Worm (Caenorhabditis elegans) whole organism, midembryonic: ENCODE measurements around the gene nol-9.

Experiments
- T22C8.4 ChIP-seq: fragments of 200-800 bp; sonication (Bioruptor generic); IDR thresholded peaks from 2 replicates; pipeline ENCODE4 v1.3.6; 2022; ENCODE audit warnings: missing genetic modification characterization, missing compliant biosample characterization
- cog-1 ChIP-seq: sonication (generic microtip); optimal IDR thresholded peaks from 2 replicates; lab custom pipeline; 2016; ENCODE audit warnings: missing genetic modification characterization, missing compliant biosample characterization
- flt-1 ChIP-seq: fragments of 200-800 bp; sonication (Bioruptor generic); IDR thresholded peaks from 2 replicates; pipeline ENCODE4 v1.3.6; 2022; ENCODE audit warnings: missing genetic modification characterization, missing compliant biosample characterization
- klf-2 ChIP-seq: fragments of 200-800 bp; sonication (Bioruptor generic); conservative IDR thresholded peaks from 2 replicates; pipeline ENCODE4 v1.3.6; 2022; ENCODE audit warnings: missing genetic modification reagents, missing genetic modification characterization, missing compliant biosample characterization
- med-1 ChIP-seq: sonication (generic microtip); optimal IDR thresholded peaks from 2 replicates; lab custom pipeline; 2017; ENCODE audit warnings: missing genetic modification characterization, mild to moderate bottlenecking, missing compliant biosample characterization, antibody characterized with exemption, missing genetic modification reagents; ENCODE audit not compliant: insufficient read depth
- ref-1 ChIP-seq: fragments of 200-800 bp; sonication (Bioruptor generic); conservative IDR thresholded peaks from 2 replicates; pipeline ENCODE4 v1.3.6; 2022; ENCODE audit warnings: missing genetic modification reagents, missing genetic modification characterization, missing compliant biosample characterization
- tab-1 ChIP-seq: fragments of 200-800 bp; sonication (Bioruptor generic); IDR thresholded peaks from 2 replicates; pipeline ENCODE4 v1.3.6; 2022; ENCODE audit warnings: missing genetic modification characterization, missing compliant biosample characterization
- ztf-23 ChIP-seq: fragments of 200-800 bp; sonication (Bioruptor generic); IDR thresholded peaks from 2 replicates; pipeline ENCODE4 v1.3.6; 2022; ENCODE audit warnings: missing genetic modification reagents, missing genetic modification characterization, missing compliant biosample characterization
- ztf-29 ChIP-seq: fragments of 200-800 bp; sonication (Bioruptor generic); IDR thresholded peaks from 2 replicates; pipeline ENCODE4 v1.3.6; 2022; ENCODE audit warnings: missing genetic modification reagents, missing genetic modification characterization, missing compliant biosample characterization

The nol-9 gene

DNA sequence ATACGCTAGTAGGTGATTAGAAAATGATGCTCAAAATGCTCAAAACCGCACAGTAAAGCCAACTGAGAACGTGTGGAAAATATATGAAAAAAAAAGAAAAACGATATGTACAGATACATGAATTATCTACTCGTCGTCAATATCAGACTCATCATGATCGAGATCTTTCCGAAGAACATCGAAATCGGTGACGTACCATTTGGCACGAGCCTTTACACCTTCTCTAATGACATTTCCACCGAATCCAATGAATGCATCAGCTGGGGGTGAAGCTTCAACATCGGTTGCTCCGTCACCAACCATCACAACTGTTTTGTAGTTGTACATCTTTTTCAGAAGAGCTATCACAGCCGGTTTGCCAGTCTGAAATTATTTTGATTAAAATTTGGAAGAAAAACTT lies 33.1 kb upstream of the nol-9 start:
- no peak for TF ChIP-seq ztf-23 (GFP tag; lab: Robert Waterston, UW)
- no peak for TF ChIP-seq tab-1 (GFP tag; lab: Robert Waterston, UW)
- no peak for TF ChIP-seq klf-2
- TF ChIP-seq ztf-29 (GFP tag; lab: Robert Waterston, UW), result no peak
- no peak for TF ChIP-seq cog-1
- TF ChIP-seq ref-1 (GFP tag; lab: Robert Waterston, UW), result no peak
- TF ChIP-seq flt-1 (GFP tag; lab: Robert Waterston, UW), result no peak
- no peak for TF ChIP-seq T22C8.4 (GFP tag; lab: Robert Waterston, UW)
- TF ChIP-seq med-1 (GFP tag; lab: Kevin White, UChicago), result no peak

DNA sequence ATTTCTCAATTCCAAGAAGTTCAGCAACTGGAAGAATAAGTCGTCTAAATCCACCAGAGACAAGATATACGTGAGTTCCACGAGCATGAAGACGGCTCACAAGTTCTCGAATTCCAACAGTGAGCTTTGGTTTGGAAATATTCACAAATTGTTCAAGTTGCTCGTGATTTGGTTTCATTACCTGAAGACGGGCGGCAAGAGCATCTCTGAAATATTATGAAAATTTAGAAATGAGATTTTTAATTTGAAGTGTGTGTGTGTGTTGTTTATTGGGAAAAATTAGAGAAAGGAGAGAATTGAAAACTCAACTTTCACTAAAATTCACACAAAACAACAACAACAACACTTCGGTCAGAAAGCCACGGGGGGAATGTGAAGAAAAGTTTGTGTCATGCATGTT lies 31.5 kb upstream of the nol-9 start:
- no peak for TF ChIP-seq ref-1 (GFP tag; lab: Robert Waterston, UW)
- no peak for TF ChIP-seq med-1 (GFP tag; lab: Kevin White, UChicago)
- TF ChIP-seq T22C8.4 (GFP tag; lab: Robert Waterston, UW), result no peak
- no peak for TF ChIP-seq cog-1
- no peak for TF ChIP-seq ztf-23 (GFP tag; lab: Robert Waterston, UW)
- TF ChIP-seq ztf-29 (GFP tag; lab: Robert Waterston, UW), result no peak

DNA sequence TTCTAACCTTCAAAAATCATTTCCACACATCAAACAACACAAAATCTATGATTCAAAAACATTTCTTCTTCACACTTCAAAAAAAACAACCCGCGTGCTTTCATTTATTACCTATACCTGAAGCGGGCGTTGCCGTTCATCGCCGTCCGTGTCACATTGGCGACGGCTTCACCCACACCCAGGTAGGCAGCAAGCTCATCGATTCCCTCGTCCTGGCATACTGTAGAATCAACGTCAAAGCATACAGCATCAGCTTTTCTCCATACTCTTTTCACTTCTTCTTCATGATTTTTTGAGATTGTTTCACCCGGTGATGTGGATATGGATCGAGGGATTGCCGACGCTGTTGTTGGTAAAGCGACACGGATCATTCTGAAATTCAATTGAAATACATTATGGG lies 30.1 kb upstream of the nol-9 start:
- TF ChIP-seq flt-1 (GFP tag; lab: Robert Waterston, UW) (no peak), tab-1 (GFP tag; lab: Robert Waterston, UW) (no peak), ztf-29 (GFP tag; lab: Robert Waterston, UW) (no peak), cog-1 (no peak), klf-2 (no peak)

DNA sequence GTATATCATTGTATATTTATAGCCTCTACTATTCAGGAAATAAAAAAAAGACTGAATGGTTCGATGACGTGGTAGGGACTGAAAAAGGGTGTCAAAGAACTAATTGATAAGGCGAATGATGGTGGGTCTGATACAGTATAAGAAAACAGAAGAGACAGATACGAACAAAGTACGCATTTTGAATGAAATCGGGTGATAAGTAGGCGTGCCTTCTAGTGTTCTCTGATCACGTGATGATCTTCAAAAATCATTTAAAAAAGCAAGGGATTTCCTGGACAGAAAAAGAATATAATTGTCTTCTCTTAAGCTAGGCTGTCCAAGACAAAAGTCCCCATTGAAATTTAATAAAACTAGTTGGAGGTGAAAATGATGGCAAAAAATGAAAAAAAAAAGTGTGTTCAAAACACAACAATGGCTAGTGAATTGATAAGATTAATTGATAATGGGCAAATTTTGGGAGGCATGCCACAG lies 29.0 kb upstream of the nol-9 start:
- no peak for TF ChIP-seq flt-1 (GFP tag; lab: Robert Waterston, UW)
- no peak for TF ChIP-seq ztf-23 (GFP tag; lab: Robert Waterston, UW)
- no peak for TF ChIP-seq ztf-29 (GFP tag; lab: Robert Waterston, UW)
- TF ChIP-seq ref-1 (GFP tag; lab: Robert Waterston, UW), result no peak
- TF ChIP-seq klf-2, result no peak
- TF ChIP-seq med-1 (GFP tag; lab: Kevin White, UChicago), result no peak
- TF ChIP-seq T22C8.4 (GFP tag; lab: Robert Waterston, UW), result no peak
- no peak for TF ChIP-seq tab-1 (GFP tag; lab: Robert Waterston, UW)
- no peak for TF ChIP-seq cog-1

DNA sequence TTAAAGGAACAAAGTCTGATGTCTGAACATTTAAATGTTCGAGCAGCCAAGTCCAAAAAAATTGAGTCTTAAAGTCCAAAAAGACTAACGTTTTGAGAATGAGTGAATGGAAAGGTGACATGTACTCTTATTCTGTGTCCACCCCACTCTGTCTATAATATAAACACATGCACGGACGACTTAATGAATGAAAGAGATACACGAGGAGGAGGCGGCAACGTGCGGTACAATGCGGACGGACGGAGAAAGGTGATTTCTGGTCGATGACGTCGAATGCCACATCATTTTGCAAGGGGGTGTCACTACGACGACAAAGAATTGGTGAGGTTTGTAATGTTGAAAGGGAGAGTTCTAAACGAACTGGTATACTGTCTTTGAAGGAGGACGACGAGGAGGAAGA lies 27.6 kb upstream of the nol-9 start:
- TF ChIP-seq ztf-23 (GFP tag; lab: Robert Waterston, UW) (no peak), T22C8.4 (GFP tag; lab: Robert Waterston, UW) (no peak), med-1 (GFP tag; lab: Kevin White, UChicago) (no peak), ztf-29 (GFP tag; lab: Robert Waterston, UW) (no peak), cog-1 (no peak), ref-1 (GFP tag; lab: Robert Waterston, UW) (no peak), flt-1 (GFP tag; lab: Robert Waterston, UW) (no peak), klf-2 (no peak), tab-1 (GFP tag; lab: Robert Waterston, UW) (no peak)

DNA sequence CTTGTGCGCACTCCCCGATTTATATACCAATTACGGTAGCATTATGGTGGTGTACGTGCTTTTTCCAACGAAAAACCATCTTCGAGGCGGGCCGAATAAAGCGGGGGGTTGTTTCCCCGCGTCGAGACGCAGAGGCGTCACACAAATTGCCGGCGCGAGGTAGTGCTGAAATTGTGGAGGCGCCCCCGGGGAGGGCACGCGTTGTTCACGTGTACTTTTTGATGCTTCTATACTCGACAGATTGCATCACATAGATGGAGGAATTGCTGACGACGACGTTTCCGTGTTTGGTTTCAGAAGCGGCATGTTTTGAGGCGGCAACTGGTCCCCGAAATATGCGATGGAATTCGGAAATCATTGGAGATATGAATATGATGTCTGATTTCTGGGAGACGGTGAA lies 27.0 kb upstream of the nol-9 start:
- TF ChIP-seq ztf-23 (GFP tag; lab: Robert Waterston, UW), result 0 out of 2 replicates have a peak, but pooled peaks have one; percentile 49
- no peak for TF ChIP-seq tab-1 (GFP tag; lab: Robert Waterston, UW)
- no peak for TF ChIP-seq flt-1 (GFP tag; lab: Robert Waterston, UW)
- TF ChIP-seq cog-1, result no peak

DNA sequence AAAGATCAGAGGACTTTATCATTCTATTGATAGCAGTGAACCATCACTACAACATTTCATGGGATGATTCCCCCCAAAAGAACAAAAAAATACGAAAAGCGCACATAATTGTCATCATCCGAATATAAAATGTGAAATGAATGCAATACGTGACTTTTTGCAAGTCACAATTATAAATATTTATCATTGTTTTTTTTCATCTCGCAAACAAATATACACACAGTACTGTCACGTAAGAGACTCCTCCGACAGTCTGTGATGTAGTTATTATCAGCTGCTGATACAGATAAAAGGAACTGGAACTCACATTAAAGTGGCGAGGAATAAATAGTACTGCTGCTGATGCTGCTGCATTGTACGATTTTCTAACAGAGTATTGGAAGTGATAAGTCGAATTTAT lies 25.9 kb upstream of the nol-9 start:
- TF ChIP-seq med-1 (GFP tag; lab: Kevin White, UChicago) (no peak), klf-2 (no peak), T22C8.4 (GFP tag; lab: Robert Waterston, UW) (no peak), ztf-29 (GFP tag; lab: Robert Waterston, UW) (no peak), flt-1 (GFP tag; lab: Robert Waterston, UW) (no peak), cog-1 (no peak), ztf-23 (GFP tag; lab: Robert Waterston, UW) (no peak), ref-1 (GFP tag; lab: Robert Waterston, UW) (no peak), tab-1 (GFP tag; lab: Robert Waterston, UW) (no peak)

DNA sequence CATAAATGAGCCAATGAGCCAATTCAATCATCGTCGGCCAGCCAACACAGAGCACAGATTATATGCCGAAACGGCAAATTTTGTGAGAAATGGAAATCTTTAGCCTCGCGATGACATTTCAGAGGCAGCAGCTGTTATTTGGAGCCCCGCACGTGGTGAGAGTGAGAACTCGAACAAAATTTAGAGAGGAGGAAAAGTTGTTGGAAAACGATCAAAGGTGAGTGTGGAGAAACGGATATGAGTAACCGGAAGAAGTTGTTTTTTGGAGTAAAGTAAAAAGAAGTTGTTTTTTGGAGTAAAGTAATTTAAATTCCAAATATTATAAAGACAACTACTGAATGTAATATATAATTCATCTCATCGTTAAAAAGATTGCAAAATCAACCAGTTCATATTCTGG lies 23.6 kb upstream of the nol-9 start, which contains the start of gene Y62E10A.13:
Y62E10A.13 (minus strand) TSS at position 326 of the 400 bp plus-strand sequence.
- TF ChIP-seq flt-1 (GFP tag; lab: Robert Waterston, UW) (no peak), ztf-29 (GFP tag; lab: Robert Waterston, UW) (no peak), klf-2 (no peak), ref-1 (GFP tag; lab: Robert Waterston, UW) (no peak), med-1 (GFP tag; lab: Kevin White, UChicago) (no peak), tab-1 (GFP tag; lab: Robert Waterston, UW) (no peak), T22C8.4 (GFP tag; lab: Robert Waterston, UW) (no peak), cog-1 (no peak)

DNA sequence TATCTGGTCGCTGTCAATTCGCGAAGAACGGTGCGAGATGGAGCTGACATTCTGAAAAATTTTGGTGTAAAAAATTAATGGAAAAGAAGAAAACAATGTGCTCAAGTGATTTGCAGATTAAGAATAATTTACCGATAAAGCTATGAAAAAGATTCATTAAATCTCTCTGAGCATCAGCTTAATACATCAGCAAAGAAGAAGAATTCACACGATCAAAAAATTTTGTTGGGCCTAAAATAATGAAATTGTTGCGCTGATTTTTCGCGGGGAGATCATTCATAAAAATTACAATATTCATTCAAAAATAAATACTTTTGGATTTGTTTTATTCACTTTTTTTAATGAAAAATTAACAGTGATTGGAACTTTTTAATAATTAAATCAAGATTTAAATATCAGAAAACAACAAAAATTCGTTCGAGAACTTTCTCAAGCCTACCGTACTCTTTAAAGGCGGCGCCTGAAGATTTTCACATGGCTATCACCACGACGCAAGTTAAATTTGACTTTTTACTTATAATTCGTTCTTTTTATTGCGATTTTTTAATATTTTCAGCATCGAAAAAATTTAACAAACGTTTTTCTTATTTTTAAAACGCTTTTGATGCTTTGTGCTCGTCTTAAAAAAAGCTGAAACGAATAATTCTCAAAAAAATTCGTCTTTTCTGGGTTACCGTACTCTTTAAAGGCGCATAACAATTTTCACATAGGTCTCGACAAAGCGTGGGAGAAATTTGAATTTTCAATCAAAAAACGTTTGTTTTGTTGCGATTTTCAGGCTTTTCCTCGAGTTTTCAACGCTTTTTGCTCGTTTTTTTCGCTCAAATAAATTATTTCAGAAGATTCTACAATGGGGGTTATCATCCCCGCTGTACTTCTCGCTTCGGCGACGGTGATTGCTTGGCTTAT lies 21.6 kb upstream of the nol-9 start, which contains the start of the genes memi-2 and cyp-31A5:
memi-2 (minus strand) TSS at position 51 of the 909 bp plus-strand sequence.
cyp-31A5 (plus strand) TSS at position 834 of the 909 bp plus-strand sequence.
- TF ChIP-seq ref-1 (GFP tag; lab: Robert Waterston, UW), result no peak
- no peak for TF ChIP-seq med-1 (GFP tag; lab: Kevin White, UChicago)
- TF ChIP-seq ztf-23 (GFP tag; lab: Robert Waterston, UW), result no peak
- no peak for TF ChIP-seq klf-2
- no peak for TF ChIP-seq T22C8.4 (GFP tag; lab: Robert Waterston, UW)
- TF ChIP-seq ztf-29 (GFP tag; lab: Robert Waterston, UW), result no peak
- no peak for TF ChIP-seq cog-1
- no peak for TF ChIP-seq flt-1 (GFP tag; lab: Robert Waterston, UW)
- TF ChIP-seq tab-1 (GFP tag; lab: Robert Waterston, UW), result no peak
